Worm (Caenorhabditis elegans): ENCODE measurements around the gene H20J04.1.

The H20J04.1 gene

ce11 chrII:4321766-4322165, 33.6 kb upstream of the H20J04.1 start, which contains the start of gene Y52E8A.1:
Gene Y52E8A.1 (plus strand): TSS chrII:4322066.
- TF ChIP-seq zim-3 (tag; optimal IDR thresholded peaks at IDR 0.05) (no peak), F23B12.7 (tag; optimal IDR thresholded peaks at IDR 0.05; ENCODE audit: insufficient read depth) (no peak)

ce11 chrII:4322871-4323270, 32.5 kb upstream of the H20J04.1 start, which contains the start of gene H20J04.6:
Gene H20J04.6 (plus strand): TSS chrII:4323256.
- no peak for TF ChIP-seq F22D6.2 (tag; optimal IDR thresholded peaks at IDR 0.05)
- TF ChIP-seq mes-4 (tag; optimal IDR thresholded peaks at IDR 0.05) = no peak
- TF ChIP-seq tlf-1 (GFP tag; optimal IDR thresholded peaks at IDR 0.05) = no peak
- TF ChIP-seq ceh-91 (GFP tag; IDR thresholded peaks at IDR 0.05) = no peak
- TF ChIP-seq ceh-27 (GFP tag; optimal IDR thresholded peaks at IDR 0.05) = no peak
- TF ChIP-seq madf-6 (GFP tag; IDR thresholded peaks at IDR 0.05) = peak; percentile 27; the same call in 1 of the 2 replicates
- TF ChIP-seq Y79H2A.3 (GFP tag; conservative IDR thresholded peaks at IDR 0.05) = no peak
- no peak for TF ChIP-seq F23B12.7 (tag; optimal IDR thresholded peaks at IDR 0.05; ENCODE audit: insufficient read depth)
- TF ChIP-seq snpc-3.4 (tag; optimal IDR thresholded peaks at IDR 0.05) = no peak
- no peak for TF ChIP-seq lsy-27 (tag; optimal IDR thresholded peaks at IDR 0.05; ENCODE audit: borderline replicate concordance, insufficient read depth)
- TF ChIP-seq F39B2.1 (GFP tag; IDR thresholded peaks at IDR 0.05) = no peak
- no peak for TF ChIP-seq fkh-3 (tag; optimal IDR thresholded peaks at IDR 0.05)
- TF ChIP-seq let-607 (tag; optimal IDR thresholded peaks at IDR 0.05) = no peak
- TF ChIP-seq F33H1.4 (GFP tag; IDR thresholded peaks at IDR 0.05) = no peak
- TF ChIP-seq lsl-1 (GFP tag; optimal IDR thresholded peaks at IDR 0.05) = peak; percentile 19
- no peak for TF ChIP-seq attf-6 (GFP tag; IDR thresholded peaks at IDR 0.05)
- no peak for TF ChIP-seq C17E4.6 (GFP tag; IDR thresholded peaks at IDR 0.05)
- peak; percentile 10 for TF ChIP-seq snpc-1.3 (tag; optimal IDR thresholded peaks at IDR 0.05; ENCODE audit: insufficient read depth)
- no peak for TF ChIP-seq ekl-4 (GFP tag; IDR thresholded peaks at IDR 0.05)
- no peak for TF ChIP-seq unc-62 (GFP tag; optimal IDR thresholded peaks at IDR 0.05)
- TF ChIP-seq rec-8 (tag; optimal IDR thresholded peaks at IDR 0.05) = no peak
- no peak for TF ChIP-seq snpc-4 (GFP tag; optimal IDR thresholded peaks at IDR 0.05)
- TF ChIP-seq snpc-4 (tag; optimal IDR thresholded peaks at IDR 0.05) = no peak
- peak; percentile 13 for TF ChIP-seq lin-54 (GFP tag; optimal IDR thresholded peaks at IDR 0.05)
- no peak for TF ChIP-seq hmg-20 (GFP tag; IDR thresholded peaks at IDR 0.05)

ce11 chrII:4324061-4324460, 31.4 kb upstream of the H20J04.1 start, which contains the start of gene mog-2:
Gene mog-2 (plus strand): TSS chrII:4324361.
- TF ChIP-seq akir-1 (GFP tag; optimal IDR thresholded peaks at IDR 0.05) (no peak), D2030.7 (GFP tag; IDR thresholded peaks at IDR 0.05) (no peak), pbrm-1 (GFP tag; IDR thresholded peaks at IDR 0.05) (no peak), lir-1 (GFP tag; conservative IDR thresholded peaks at IDR 0.05) (no peak), F57C9.4 (tag; optimal IDR thresholded peaks at IDR 0.05) (no peak), nhr-90 (tag; optimal IDR thresholded peaks at IDR 0.05) (no peak), F49E8.2 (tag; optimal IDR thresholded peaks at IDR 0.05; ENCODE audit: insufficient read depth) (no peak), bed-1 (GFP tag; IDR thresholded peaks at IDR 0.05) (no peak), Y53F4B.3 (GFP tag; IDR thresholded peaks at IDR 0.05) (no peak), ztf-25 (GFP tag; IDR thresholded peaks at IDR 0.05) (no peak)

Measured in whole organism, young adult.